Worm (Caenorhabditis elegans) whole organism, young adult: ENCODE measurements around the gene W03C9.2.

Source experiments
- D2030.7 ChIP-seq: fragments of 200-800 bp; sonication (Bioruptor generic); IDR thresholded peaks from 2 replicates; pipeline ENCODE4 v1.3.6; 2022; ENCODE audit warnings: missing genetic modification reagents, missing genetic modification characterization, missing compliant biosample characterization
- F39B2.1 ChIP-seq: fragments of 200-800 bp; sonication (Bioruptor generic); IDR thresholded peaks from 2 replicates; pipeline ENCODE4 v1.3.6; 2022; ENCODE audit warnings: missing genetic modification reagents, missing genetic modification characterization, missing compliant biosample characterization
- F55B11.4 ChIP-seq: sonication (generic microtip); optimal IDR thresholded peaks from 2 replicates; lab custom pipeline; 2016; ENCODE audit warnings: missing compliant biosample characterization, missing genetic modification characterization, borderline replicate concordance; ENCODE audit not compliant: insufficient read depth
- ama-1 ChIP-seq, 3 experiments: fragments of 150-350 bp in 1 of 3; sonication (generic microtip) in 2 of 3; optimal IDR thresholded peaks; 2 replicates each; lab custom pipeline; 2014 to 2018; ENCODE audit warnings: missing biosample characterization in 2 of 3, missing genetic modification characterization in 2 of 3, missing genetic modification reagents in 2 of 3
- ceh-27 ChIP-seq: fragments of 200-800 bp; sonication (Bioruptor generic); optimal IDR thresholded peaks from 2 replicates; lab custom pipeline; 2018; ENCODE audit warnings: mild to moderate bottlenecking, missing genetic modification characterization, moderate library complexity, missing compliant biosample characterization
- dpl-1 ChIP-seq: fragments of 150-350 bp; optimal IDR thresholded peaks from 2 replicates; lab custom pipeline; 2014; ENCODE audit warnings: missing biosample characterization, missing genetic modification reagents, missing genetic modification characterization
- hlh-26 ChIP-seq: fragments of 200-800 bp; sonication (Bioruptor generic); conservative IDR thresholded peaks from 2 replicates; pipeline ENCODE4 v1.3.6; 2022; ENCODE audit warnings: missing genetic modification reagents, missing genetic modification characterization, missing compliant biosample characterization
- lin-35 ChIP-seq, 3 experiments: fragments of 150-350 bp in 2 of 3; sonication (generic microtip) in 1 of 3; optimal IDR thresholded peaks; 2 replicates each; lab custom pipeline; 2014 to 2018; ENCODE audit warnings: missing biosample characterization in 3 of 3, missing genetic modification characterization in 3 of 3, missing genetic modification reagents in 3 of 3
- pha-4 ChIP-seq: fragments of 150-350 bp; sonication (generic microtip); optimal IDR thresholded peaks from 2 replicates; lab custom pipeline; 2014; ENCODE audit warnings: missing biosample characterization, missing genetic modification reagents, missing genetic modification characterization
- sdz-38 ChIP-seq: sonication (generic microtip); optimal IDR thresholded peaks from 2 replicates; lab custom pipeline; 2016; ENCODE audit warnings: missing genotype, missing genetic modification characterization, missing compliant biosample characterization
- sea-2 ChIP-seq: fragments of 200-800 bp; sonication (Bioruptor generic); IDR thresholded peaks from 2 replicates; pipeline ENCODE4 v1.3.6; 2022; ENCODE audit warnings: missing genetic modification characterization, missing compliant biosample characterization
- snpc-1.3 ChIP-seq: sonication (generic microtip); optimal IDR thresholded peaks from 2 replicates; lab custom pipeline; 2017; ENCODE audit warnings: missing genetic modification characterization, mild to moderate bottlenecking, missing compliant biosample characterization, antibody characterized with exemption, moderate library complexity, missing genotype, missing genetic modification reagents; ENCODE audit not compliant: insufficient read depth
- unc-62 ChIP-seq: fragments of 150-350 bp; optimal IDR thresholded peaks from 2 replicates; lab custom pipeline; 2014; ENCODE audit warnings: missing biosample characterization, missing genetic modification reagents, missing genetic modification characterization

DNA sequence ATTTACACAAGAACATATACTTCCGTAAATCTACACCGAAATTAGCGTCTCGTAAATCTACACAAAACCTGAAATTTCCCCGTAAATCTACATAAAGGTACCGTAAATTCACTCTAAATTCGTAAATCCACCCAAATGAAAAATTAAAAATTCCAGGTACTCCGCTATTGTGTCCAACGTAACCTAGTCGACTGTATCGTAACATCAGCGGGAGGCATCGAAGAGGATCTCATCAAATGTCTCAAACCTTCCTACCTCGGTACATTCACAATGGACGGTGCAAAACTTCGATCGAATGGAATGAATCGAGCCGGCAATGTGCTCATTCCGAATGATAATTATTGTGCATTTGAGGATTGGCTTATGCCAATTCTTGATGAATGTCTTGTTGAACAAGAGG lies 32.8 kb downstream of the W03C9.2 start:
- TF ChIP-seq snpc-1.3 (tag; lab: Kevin White, UChicago) (no peak), ama-1 (optimal IDR thresholded peaks at IDR 0.05; lab: Kevin White, UChicago) (no peak), ama-1 (GFP tag; optimal IDR thresholded peaks at IDR 0.05; lab: Kevin White, UChicago) (no peak), dpl-1 (no peak), pha-4 (tag; lab: Kevin White, UChicago) (no peak), unc-62 (GFP tag; lab: Kevin White, UChicago) (no peak), ceh-27 (GFP tag; lab: Kevin White, UChicago) (no peak), D2030.7 (no peak), sea-2 (GFP tag; lab: Robert Waterston, UW) (no peak), hlh-26 (no peak), F55B11.4 (no peak), lin-35 (GFP tag; optimal IDR thresholded peaks at IDR 0.05; lab: Kevin White, UChicago) (no peak), F39B2.1 (GFP tag; lab: Robert Waterston, UW) (no peak), sdz-38 (no peak)
